Worm (Caenorhabditis elegans): ENCODE measurements around the gene cgt-2.

DNA sequence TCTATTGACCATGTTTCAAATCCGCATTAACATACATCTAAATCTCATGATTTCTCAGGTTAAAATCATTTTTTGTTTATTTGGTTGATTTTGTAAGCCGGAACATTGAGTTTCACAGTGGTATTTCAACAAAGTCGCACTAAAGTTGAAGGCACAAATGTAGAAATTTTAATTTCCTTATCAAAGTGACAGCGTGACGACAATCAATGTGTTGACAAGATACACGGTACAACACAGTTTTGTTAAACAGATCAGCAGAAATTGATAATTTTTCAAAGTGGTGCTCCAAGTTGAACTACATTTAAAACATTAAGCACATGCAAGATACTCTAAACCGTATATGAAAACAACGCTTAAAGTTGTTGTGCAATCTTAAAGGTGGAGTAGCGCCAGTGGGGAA lies 7.6 kb downstream of the cgt-2 start:
- no peak for TF ChIP-seq lin-39 (tag; optimal IDR thresholded peaks at IDR 0.05)
- TF ChIP-seq pqm-1 (tag; optimal IDR thresholded peaks at IDR 0.05) = peak; percentile 54

Measured in whole organism, L4 larva.